Fruit fly (Drosophila melanogaster) whole organism, adult: ENCODE measurements around the gene Hmgcr.
A peak's percentile ranks its signal among the peaks of the same experiment; 100 is the strongest.

ENCODE experiments used
- CG14711 ChIP-seq: fragments of 200-800 bp; sonication (Bioruptor generic); optimal IDR thresholded peaks from 2 replicates; lab custom pipeline; 2018; ENCODE audit warnings: missing biosample characterization, mild to moderate bottlenecking, missing genetic modification characterization, moderate library complexity
- CG33017 ChIP-seq: fragments of 200-800 bp; sonication (Bioruptor generic); optimal IDR thresholded peaks from 2 replicates; lab custom pipeline; 2018; ENCODE audit warnings: missing biosample characterization, mild to moderate bottlenecking, missing genetic modification characterization, moderate library complexity
- CG7045 ChIP-seq: fragments of 200-800 bp; sonication (Bioruptor generic); optimal IDR thresholded peaks from 2 replicates; lab custom pipeline; 2017; ENCODE audit warnings: missing biosample characterization, mild to moderate bottlenecking, missing genetic modification characterization
- CG7101 ChIP-seq: fragments of 200-800 bp; sonication (Bioruptor generic); optimal IDR thresholded peaks from 2 replicates; lab custom pipeline; 2018; ENCODE audit warnings: missing biosample characterization, mild to moderate bottlenecking, missing genetic modification characterization, moderate library complexity
- Mnt ChIP-seq: fragments of 200-800 bp; sonication (Bioruptor generic); optimal IDR thresholded peaks from 2 replicates; lab custom pipeline; 2016; ENCODE audit warnings: missing biosample characterization, mild to moderate bottlenecking, missing genetic modification characterization
- bab1 ChIP-seq: fragments of 200-800 bp; sonication (Bioruptor generic); optimal IDR thresholded peaks from 3 replicates; lab custom pipeline; 2019; ENCODE audit warnings: missing biosample characterization, mild to moderate bottlenecking, missing genetic modification characterization, moderate library complexity
- cic ChIP-seq: fragments of 200-800 bp; sonication (Bioruptor generic); optimal IDR thresholded peaks from 2 replicates; lab custom pipeline; 2017; ENCODE audit warnings: missing biosample characterization, mild to moderate bottlenecking, missing genetic modification characterization, moderate library complexity
- cnc ChIP-seq, 2 experiments: fragments of >200 bp; optimal IDR thresholded peaks; 2 replicates each; lab custom pipeline; 2017
- pad ChIP-seq: fragments of 200-800 bp; sonication (Bioruptor generic); optimal IDR thresholded peaks from 3 replicates; lab custom pipeline; 2017; ENCODE audit warnings: missing biosample characterization, missing genetic modification characterization, mild to moderate bottlenecking, moderate library complexity, missing genetic modification reagents
- tj ChIP-seq: fragments of 200-800 bp; sonication (Bioruptor generic); optimal IDR thresholded peaks from 3 replicates; lab custom pipeline; 2017; ENCODE audit warnings: missing biosample characterization, mild to moderate bottlenecking, missing genetic modification characterization, moderate library complexity
- toe ChIP-seq: fragments of 200-800 bp; sonication (Bioruptor generic); optimal IDR thresholded peaks from 2 replicates; lab custom pipeline; 2016; ENCODE audit warnings: missing biosample characterization, missing genetic modification characterization

DNA sequence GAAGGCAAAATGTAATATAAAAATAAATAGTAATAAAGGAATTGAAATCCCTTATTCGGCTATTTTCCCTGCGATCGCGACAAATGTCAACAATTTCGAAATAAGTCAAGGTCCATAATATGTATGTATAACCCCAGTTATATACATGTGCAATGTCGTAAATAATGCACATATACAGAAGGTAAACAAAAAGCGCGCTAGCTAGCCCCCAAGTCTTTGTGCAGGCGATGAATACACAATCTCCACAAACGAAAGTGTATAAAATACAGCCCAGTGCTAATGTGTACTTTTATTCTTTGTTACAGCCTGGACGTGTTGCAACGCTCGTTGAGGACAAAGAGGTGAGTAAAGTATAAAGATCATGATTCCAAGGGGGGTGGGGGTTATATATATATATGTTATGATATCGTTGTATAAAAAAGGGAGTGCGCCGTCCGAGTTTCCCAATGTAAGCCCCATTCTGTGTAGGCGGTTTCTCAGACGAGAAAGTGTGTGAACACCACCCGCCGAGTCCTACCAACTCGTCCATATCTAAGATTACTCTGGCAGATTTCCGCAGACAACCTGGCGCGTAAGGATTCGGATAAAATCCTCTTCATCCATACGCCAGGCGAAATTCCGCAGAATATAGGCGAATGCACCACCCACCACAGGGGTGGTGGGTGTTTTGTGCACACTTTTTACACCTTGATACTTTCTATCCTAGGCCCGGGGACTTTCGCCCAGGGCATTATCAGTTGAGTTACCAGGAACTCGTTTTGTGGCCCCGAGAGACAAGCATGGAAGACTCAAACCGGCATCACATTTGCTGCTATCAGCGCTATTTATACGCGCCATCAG lies 3.3 kb upstream of the Hmgcr start:
- TF ChIP-seq cic (GFP tag; lab: Kevin White, UChicago) (peak; percentile 82), cnc (optimal IDR thresholded peaks at IDR 0.05; lab: Kevin White, UChicago) (no peak), toe (GFP tag; lab: Kevin White, UChicago) (no peak), CG14711 (tag; lab: Kevin White, UChicago) (no peak), pad (GFP tag; lab: Kevin White, UChicago) (peak; percentile 12), bab1 (GFP tag; lab: Kevin White, UChicago) (peak; percentile 33), CG7045 (GFP tag; lab: Kevin White, UChicago) (peak; percentile 10), CG33017 (tag; lab: Kevin White, UChicago) (peak; percentile 36), Mnt (GFP tag; lab: Kevin White, UChicago) (peak; percentile 5), CG7101 (no peak), tj (GFP tag; lab: Kevin White, UChicago) (peak; percentile 28)
